Worm (Caenorhabditis elegans) whole organism, young adult: ENCODE results near the gene D1086.21.
"Not testable (repeated sequence)": the region's sequence is repeated elsewhere in the genome, so short reads cannot be mapped to it uniquely, and the experiment has no call there.

Experiments used
- D2030.7 ChIP-seq: fragments of 200-800 bp; sonication (Bioruptor generic); IDR thresholded peaks from 2 replicates; pipeline ENCODE4 v1.3.6; 2022; ENCODE audit warnings: missing genetic modification reagents, missing genetic modification characterization, missing compliant biosample characterization
- Y53F4B.3 ChIP-seq: fragments of 200-800 bp; sonication (Bioruptor generic); IDR thresholded peaks from 2 replicates; pipeline ENCODE4 v1.3.6; 2022; ENCODE audit warnings: missing genetic modification reagents, missing genetic modification characterization, missing compliant biosample characterization
- ZK185.1 ChIP-seq: sonication (generic microtip); optimal IDR thresholded peaks from 2 replicates; lab custom pipeline; 2016; ENCODE audit warnings: mild to moderate bottlenecking, missing genetic modification characterization, missing compliant biosample characterization; ENCODE audit not compliant: poor library complexity, severe bottlenecking
- bed-1 ChIP-seq: fragments of 200-800 bp; sonication (Bioruptor generic); IDR thresholded peaks from 2 replicates; pipeline ENCODE4 v1.3.6; 2022; ENCODE audit warnings: missing genetic modification reagents, missing genetic modification characterization, missing compliant biosample characterization
- dpff-1 ChIP-seq: sonication (generic microtip); optimal IDR thresholded peaks from 2 replicates; lab custom pipeline; 2017; ENCODE audit warnings: mild to moderate bottlenecking, missing genetic modification characterization, missing compliant biosample characterization
- mes-4 ChIP-seq: sonication (generic microtip); optimal IDR thresholded peaks from 2 replicates; lab custom pipeline; 2016; ENCODE audit warnings: missing genotype, missing genetic modification characterization, missing compliant biosample characterization
- sdz-38 ChIP-seq: sonication (generic microtip); optimal IDR thresholded peaks from 2 replicates; lab custom pipeline; 2016; ENCODE audit warnings: missing genotype, missing genetic modification characterization, missing compliant biosample characterization
- sptf-2 ChIP-seq: fragments of 200-800 bp; sonication (Bioruptor generic); optimal IDR thresholded peaks from 2 replicates; lab custom pipeline; 2018; ENCODE audit warnings: mild to moderate bottlenecking, missing genetic modification characterization, missing compliant biosample characterization
- ztf-3 ChIP-seq: fragments of 200-800 bp; sonication (Bioruptor generic); optimal IDR thresholded peaks from 2 replicates; lab custom pipeline; 2018; ENCODE audit warnings: mild to moderate bottlenecking, missing genetic modification characterization, missing compliant biosample characterization

- TF ChIP-seq sdz-38 (tag; lab: Kevin White, UChicago); dpff-1; ztf-3; mes-4 (tag; lab: Kevin White, UChicago); sptf-2 (GFP tag; lab: Kevin White, UChicago); bed-1 (GFP tag; lab: Robert Waterston, UW): not testable (repeated sequence)
- TF ChIP-seq D2030.7 (peak; percentile 98), Y53F4B.3 (peak; percentile 80), ZK185.1 (peak; percentile 15)
Measured at ce11 chrV:14038328-14039084, 26.0 kb upstream of the D1086.21 start, which contains the start of gene vps-39.
